Worm (Caenorhabditis elegans): ENCODE results near the gene tbx-34.

Gene tbx-34

DNA sequence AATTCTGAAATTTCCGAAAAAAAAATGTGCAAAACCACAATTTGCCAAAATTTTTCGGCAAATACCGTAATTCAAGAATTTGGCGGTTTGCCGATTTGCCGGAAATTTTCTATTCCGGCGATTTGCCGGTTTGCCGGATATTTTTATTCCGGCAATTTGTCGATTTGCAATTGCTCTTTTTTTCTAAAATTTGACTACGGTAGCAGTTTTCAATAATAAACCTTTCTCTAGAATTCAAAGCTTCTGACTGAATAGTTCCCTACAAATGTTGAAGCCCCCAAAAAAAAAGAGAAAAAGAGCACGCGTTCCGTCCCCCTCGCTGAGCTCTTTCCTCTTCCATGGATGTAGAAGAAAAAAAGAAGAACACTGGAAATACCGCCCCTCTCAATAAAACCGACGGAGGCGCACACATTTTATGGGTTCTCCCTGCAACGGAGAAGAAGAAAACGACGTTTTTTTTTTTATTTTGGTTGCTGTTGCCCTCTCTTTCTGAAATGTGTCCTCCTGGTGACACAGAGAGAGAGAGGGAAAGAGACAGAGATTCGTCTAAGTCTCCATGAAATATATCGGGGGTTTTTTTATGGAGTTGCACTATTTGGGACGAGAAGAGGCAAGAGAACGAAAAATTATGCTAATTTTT lies 17.1 kb downstream of the tbx-34 start:
- TF ChIP-seq zfh-2 (GFP tag; conservative IDR thresholded peaks at IDR 0.05), result 0 out of 2 replicates have a peak, but pooled peaks have one; percentile 25
- no peak for TF ChIP-seq ztf-28 (GFP tag; IDR thresholded peaks at IDR 0.05)

DNA sequence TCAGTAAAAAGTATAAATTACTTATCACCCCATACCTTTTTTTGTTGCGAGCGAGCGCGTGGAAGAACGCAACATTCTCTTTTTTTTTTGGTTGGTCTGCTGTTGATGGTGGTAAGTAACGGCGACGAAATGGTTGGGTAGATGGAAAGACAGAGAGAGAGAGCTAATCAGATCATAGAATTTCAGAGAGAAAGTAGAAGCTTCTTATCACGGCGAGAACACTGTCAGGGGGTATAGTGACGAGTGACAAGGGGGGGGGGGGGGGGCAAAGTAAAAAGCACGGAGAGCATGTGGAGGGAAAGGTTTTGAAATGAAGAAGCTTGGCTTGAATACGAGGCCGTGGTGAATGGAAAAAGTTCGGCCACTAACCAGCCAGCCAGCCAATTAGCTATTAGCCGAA lies 20.7 kb downstream of the tbx-34 start:
- TF ChIP-seq madf-10 (tag; optimal IDR thresholded peaks at IDR 0.05), result no peak
- peak; percentile 17 for TF ChIP-seq tbp1 (GFP tag; optimal IDR thresholded peaks at IDR 0.05)
- TF ChIP-seq hsf-1 (GFP tag; IDR thresholded peaks at IDR 0.05), result no peak
- no peak for TF ChIP-seq F22D6.2 (tag; optimal IDR thresholded peaks at IDR 0.05)
- TF ChIP-seq K11D2.4 (GFP tag; IDR thresholded peaks at IDR 0.05), result 0 out of 2 replicates have a peak, but pooled peaks have one; percentile 35
- TF ChIP-seq B0035.1 (tag; optimal IDR thresholded peaks at IDR 0.05), result no peak
- no peak for TF ChIP-seq somi-1 (GFP tag; optimal IDR thresholded peaks at IDR 0.05)
- no peak for TF ChIP-seq ztf-22 (GFP tag; optimal IDR thresholded peaks at IDR 0.05)
- TF ChIP-seq hrde-1 (tag; optimal IDR thresholded peaks at IDR 0.05; ENCODE audit: borderline replicate concordance), result no peak
- TF ChIP-seq pbrm-1 (GFP tag; IDR thresholded peaks at IDR 0.05), result no peak
- no peak for TF ChIP-seq aptf-3 (GFP tag; IDR thresholded peaks at IDR 0.05)
- TF ChIP-seq B0336.3 (GFP tag; IDR thresholded peaks at IDR 0.05), result peak; percentile 78
- TF ChIP-seq F57A8.1 (GFP tag; optimal IDR thresholded peaks at IDR 0.05), result no peak
- TF ChIP-seq ceh-27 (GFP tag; optimal IDR thresholded peaks at IDR 0.05), result no peak
- TF ChIP-seq let-607 (tag; optimal IDR thresholded peaks at IDR 0.05), result no peak
- 0 out of 2 replicates have a peak, but pooled peaks have one; percentile 36 for TF ChIP-seq dox-1 (GFP tag; IDR thresholded peaks at IDR 0.05)
- no peak for TF ChIP-seq ZK185.1 (tag; optimal IDR thresholded peaks at IDR 0.05; ENCODE audit: poor library complexity, severe bottlenecking)
- no peak for TF ChIP-seq ceh-79 (tag; optimal IDR thresholded peaks at IDR 0.05)
- no peak for TF ChIP-seq ceh-100 (GFP tag; IDR thresholded peaks at IDR 0.05)
- TF ChIP-seq B0261.1 (tag; optimal IDR thresholded peaks at IDR 0.05), result no peak
- peak; percentile 66 for TF ChIP-seq atf-7 (tag; optimal IDR thresholded peaks at IDR 0.05)
- peak; percentile 35 for TF ChIP-seq attf-5 (GFP tag; optimal IDR thresholded peaks at IDR 0.05)
- TF ChIP-seq unc-130 (GFP tag; optimal IDR thresholded peaks at IDR 0.05), result no peak
- TF ChIP-seq mcd-1 (GFP tag; IDR thresholded peaks at IDR 0.05), result 0 out of 2 replicates have a peak, but pooled peaks have one; percentile 4
- no peak for TF ChIP-seq lin-40 (tag; optimal IDR thresholded peaks at IDR 0.05)
- TF ChIP-seq zfh-2 (GFP tag; conservative IDR thresholded peaks at IDR 0.05), result no peak
- peak; percentile 81 for TF ChIP-seq egrh-3 (GFP tag; IDR thresholded peaks at IDR 0.05)
- TF ChIP-seq F33H1.4 (GFP tag; IDR thresholded peaks at IDR 0.05), result no peak
- TF ChIP-seq attf-6 (GFP tag; IDR thresholded peaks at IDR 0.05), result no peak
- no peak for TF ChIP-seq cebp-1 (GFP tag; IDR thresholded peaks at IDR 0.05)
- TF ChIP-seq cebp-1 (tag; optimal IDR thresholded peaks at IDR 0.05), result peak; percentile 62
- TF ChIP-seq ztf-3 (GFP tag; optimal IDR thresholded peaks at IDR 0.05), result no peak
- no peak for TF ChIP-seq repo-1 (tag; optimal IDR thresholded peaks at IDR 0.05)
- TF ChIP-seq athp-1 (tag; optimal IDR thresholded peaks at IDR 0.05), result no peak
- peak; percentile 14 for TF ChIP-seq lin-54 (GFP tag; optimal IDR thresholded peaks at IDR 0.05)
- TF ChIP-seq hmg-1.2 (GFP tag; IDR thresholded peaks at IDR 0.05), result peak; percentile 21; the same call in 1 of the 2 replicates
- TF ChIP-seq chd-7 (tag; optimal IDR thresholded peaks at IDR 0.05), result no peak
- TF ChIP-seq nhr-80 (tag; optimal IDR thresholded peaks at IDR 0.05), result peak; percentile 86
